Worm (Caenorhabditis elegans): ENCODE data around the gene Y51B9A.6.

DNA sequence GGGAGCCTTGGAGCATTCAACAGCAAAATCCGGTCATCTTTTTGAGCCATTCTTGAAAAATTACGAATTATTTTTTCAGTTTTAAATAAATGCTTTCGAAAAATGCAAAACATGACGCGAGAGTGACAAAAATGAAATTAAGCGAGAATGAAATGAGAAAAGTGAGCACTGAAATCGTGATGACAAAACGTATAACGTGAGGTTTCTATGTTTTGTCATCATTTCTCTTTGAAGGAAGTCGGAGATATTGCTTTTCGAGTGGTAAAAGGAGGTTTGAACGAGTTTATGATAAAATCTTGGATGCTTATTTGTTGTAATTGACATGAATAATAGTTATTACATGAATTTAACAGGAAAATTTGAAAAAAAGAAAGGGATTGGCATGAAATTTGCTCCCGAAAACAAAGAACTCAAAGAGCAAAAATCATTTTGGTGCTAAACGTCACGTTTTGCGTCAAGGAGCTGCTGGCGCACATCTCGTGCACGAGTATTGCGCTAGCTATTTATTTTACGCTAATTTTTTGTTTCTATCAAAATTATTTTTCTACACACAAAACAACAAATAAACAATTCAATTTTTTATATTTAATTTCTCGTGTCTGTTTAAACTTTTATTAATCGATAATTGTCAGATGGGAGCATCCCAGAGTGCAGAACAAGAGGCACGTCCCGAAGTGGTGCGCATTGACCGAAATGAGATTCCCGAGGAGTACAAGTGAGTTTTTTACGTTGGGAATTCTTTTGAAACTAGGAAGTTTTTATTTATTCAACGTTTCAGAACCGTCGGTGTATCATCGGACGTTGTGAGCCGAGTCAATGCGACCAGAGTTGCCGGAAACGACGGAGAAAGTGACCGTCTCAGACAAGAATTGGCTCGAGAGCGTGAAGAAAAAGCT lies 13.6 kb upstream of the Y51B9A.6 start, which contains the start of the genes gss-1 and chch-3:
- peak; percentile 4 for TF ChIP-seq elt-2 (tag; optimal IDR thresholded peaks at IDR 0.05)
- peak; percentile 49; the same call in 1 of the 2 replicates for TF ChIP-seq grh-1 (GFP tag; IDR thresholded peaks at IDR 0.05)

Measured in whole organism, L1 larva.